Fruit fly (Drosophila melanogaster) whole organism, wandering third instar larva: Measurements from ENCODE around the gene Ac3.

ENCODE experiments used
- Abd-B ChIP-seq: fragments of >200 bp; optimal IDR thresholded peaks from 2 replicates; lab custom pipeline; 2017; ENCODE audit warnings: missing biosample characterization, missing genetic modification characterization
- CG32264 ChIP-seq: fragments of 200-800 bp; sonication (Bioruptor generic); optimal IDR thresholded peaks from 2 replicates; lab custom pipeline; 2016; ENCODE audit warnings: missing biosample characterization, missing genetic modification characterization
- CG9705 ChIP-seq: fragments of 200-800 bp; sonication (Bioruptor generic); optimal IDR thresholded peaks from 2 replicates; lab custom pipeline; 2018; ENCODE audit warnings: missing biosample characterization, mild to moderate bottlenecking, missing genetic modification characterization
- CrebA ChIP-seq: fragments of 200-800 bp; sonication (Bioruptor generic); optimal IDR thresholded peaks from 2 replicates; lab custom pipeline; 2016; ENCODE audit warnings: missing biosample characterization, mild to moderate bottlenecking, missing genetic modification characterization, borderline replicate concordance
- Dfd ChIP-seq: fragments of >200 bp; optimal IDR thresholded peaks from 2 replicates; lab custom pipeline; 2017; ENCODE audit warnings: missing biosample characterization, missing genetic modification characterization
- Dif ChIP-seq: fragments of 200-275, 200-300 bp; sonication (Bioruptor generic); optimal IDR thresholded peaks from 2 replicates; lab custom pipeline; 2018; ENCODE audit warnings: missing biosample characterization, missing genetic modification characterization; ENCODE audit not compliant: partially characterized antibody
- GATAd ChIP-seq: sonication (Bioruptor generic); optimal IDR thresholded peaks from 2 replicates; lab custom pipeline; 2016; ENCODE audit warnings: missing biosample characterization, missing genetic modification characterization
- HLH106 ChIP-seq: fragments of 200-800 bp; optimal IDR thresholded peaks from 3 replicates; lab custom pipeline; 2019; ENCODE audit warnings: missing biosample characterization, mild to moderate bottlenecking, missing genetic modification characterization, moderate library complexity
- Hnf4 ChIP-seq: fragments of 200-800 bp; sonication (Bioruptor generic); optimal IDR thresholded peaks from 2 replicates; lab custom pipeline; 2016; ENCODE audit warnings: missing biosample characterization, mild to moderate bottlenecking, missing genetic modification characterization
- Hr83 ChIP-seq: fragments of 200-300 bp; sonication (Bioruptor generic); optimal IDR thresholded peaks from 2 replicates; lab custom pipeline; 2016; ENCODE audit warnings: missing biosample characterization, mild to moderate bottlenecking, missing genetic modification characterization, moderate library complexity; ENCODE audit not compliant: poor library complexity, severe bottlenecking
- Jra ChIP-seq: sonication (Bioruptor generic); optimal IDR thresholded peaks from 2 replicates; lab custom pipeline; 2016; ENCODE audit warnings: missing biosample characterization, missing genetic modification characterization
- Mio ChIP-seq: sonication (Bioruptor generic); optimal IDR thresholded peaks from 2 replicates; lab custom pipeline; 2016; ENCODE audit warnings: missing biosample characterization, missing genetic modification characterization
- Myc ChIP-seq: fragments of >200 bp; optimal IDR thresholded peaks from 2 replicates; lab custom pipeline; 2017
- OdsH ChIP-seq: fragments of 200-800 bp; sonication (Bioruptor generic); optimal IDR thresholded peaks from 2 replicates; lab custom pipeline; 2016; ENCODE audit warnings: missing biosample characterization, mild to moderate bottlenecking, missing genetic modification characterization
- Rel ChIP-seq, 2 experiments: fragments of 200-800 bp; sonication (Bioruptor generic) in 1 of 2; optimal IDR thresholded peaks; 2 replicates in 1 of 2; 3 replicates in 1 of 2; lab custom pipeline; 2016 to 2019; ENCODE audit warnings: mild to moderate bottlenecking in 2 of 2, missing biosample characterization in 2 of 2, missing genetic modification characterization in 2 of 2, moderate library complexity in 1 of 2
- Sp1 ChIP-seq: fragments of 200-800 bp; sonication (Bioruptor generic); optimal IDR thresholded peaks from 3 replicates; lab custom pipeline; 2019; ENCODE audit warnings: missing biosample characterization, mild to moderate bottlenecking, missing genetic modification characterization, moderate library complexity
- Vsx2 ChIP-seq: fragments of 200-300, 225-300 bp; sonication (Bioruptor generic); optimal IDR thresholded peaks from 2 replicates; lab custom pipeline; 2018; ENCODE audit warnings: missing biosample characterization, missing genetic modification characterization; ENCODE audit not compliant: partially characterized antibody
- br ChIP-seq: fragments of 200-800 bp; sonication (Bioruptor generic); optimal IDR thresholded peaks from 2 replicates; lab custom pipeline; 2016; ENCODE audit warnings: missing biosample characterization, missing genetic modification characterization
- brk ChIP-seq: fragments of 200-800 bp; sonication (Bioruptor generic); optimal IDR thresholded peaks from 2 replicates; lab custom pipeline; 2016; ENCODE audit warnings: missing biosample characterization, mild to moderate bottlenecking, missing genetic modification characterization
- dl ChIP-seq, 2 experiments: fragments of 175-275, 200-275 bp in 1 of 2; fragments of 200-275 bp in 1 of 2; sonication (Bioruptor generic); optimal IDR thresholded peaks; lab custom pipeline; 2018; ENCODE audit warnings: mild to moderate bottlenecking in 2 of 2, missing biosample characterization in 2 of 2, missing genetic modification characterization in 2 of 2, moderate library complexity in 2 of 2; ENCODE audit not compliant: partially characterized antibody in 2 of 2, insufficient read depth in 1 of 2
- dmrt93B ChIP-seq: fragments of 200-800 bp; sonication (Bioruptor generic); optimal IDR thresholded peaks from 2 replicates; lab custom pipeline; 2018; ENCODE audit warnings: missing biosample characterization, mild to moderate bottlenecking, missing genetic modification characterization
- dsf ChIP-seq: sonication (Bioruptor generic); optimal IDR thresholded peaks from 2 replicates; lab custom pipeline; 2016; ENCODE audit warnings: missing biosample characterization, missing genetic modification characterization, borderline replicate concordance
- ey ChIP-seq: fragments of 200-800 bp; sonication (Bioruptor generic); optimal IDR thresholded peaks from 2 replicates; lab custom pipeline; 2016; ENCODE audit warnings: missing biosample characterization, missing genetic modification characterization
- foxo ChIP-seq, 2 experiments: fragments of 200-800 bp; sonication (Bioruptor generic); optimal IDR thresholded peaks; 2 replicates in 1 of 2; 3 replicates in 1 of 2; lab custom pipeline; 2016 to 2017; ENCODE audit warnings: missing biosample characterization in 2 of 2, missing genetic modification characterization in 2 of 2
- fru ChIP-seq: fragments of 200-800 bp; sonication (Bioruptor generic); optimal IDR thresholded peaks from 3 replicates; lab custom pipeline; 2016; ENCODE audit warnings: missing biosample characterization, mild to moderate bottlenecking, missing genetic modification characterization
- h ChIP-seq: fragments of 200-800 bp; sonication (Bioruptor generic); optimal IDR thresholded peaks from 3 replicates; lab custom pipeline; 2016; ENCODE audit warnings: missing biosample characterization, mild to moderate bottlenecking, missing genetic modification characterization
- jim ChIP-seq: fragments of 175-275, 200-325 bp; sonication (Bioruptor generic); optimal IDR thresholded peaks from 2 replicates; lab custom pipeline; 2016; ENCODE audit warnings: missing biosample characterization, mild to moderate bottlenecking, missing genetic modification characterization
- lola ChIP-seq: fragments of >200 bp; optimal IDR thresholded peaks from 2 replicates; lab custom pipeline; 2017; ENCODE audit warnings: missing biosample characterization, missing genetic modification characterization
- pan ChIP-seq: fragments of >200 bp; optimal IDR thresholded peaks from 2 replicates; lab custom pipeline; 2017
- psq ChIP-seq: fragments of 200-800 bp; sonication (Bioruptor generic); optimal IDR thresholded peaks from 3 replicates; lab custom pipeline; 2017; ENCODE audit warnings: missing biosample characterization, mild to moderate bottlenecking, missing genetic modification characterization, moderate library complexity
- sv ChIP-seq: fragments of 200-800 bp; sonication (Bioruptor generic); optimal IDR thresholded peaks from 3 replicates; lab custom pipeline; 2016; ENCODE audit warnings: missing biosample characterization, missing genetic modification characterization
- usp ChIP-seq: fragments of >200 bp; optimal IDR thresholded peaks from 2 replicates; lab custom pipeline; 2017; ENCODE audit warnings: missing biosample characterization, missing genetic modification characterization
- woc ChIP-seq: sonication (Bioruptor generic); optimal IDR thresholded peaks from 2 replicates; lab custom pipeline; 2016; ENCODE audit warnings: missing biosample characterization, mild to moderate bottlenecking, missing genetic modification characterization

Gene Ac3

DNA sequence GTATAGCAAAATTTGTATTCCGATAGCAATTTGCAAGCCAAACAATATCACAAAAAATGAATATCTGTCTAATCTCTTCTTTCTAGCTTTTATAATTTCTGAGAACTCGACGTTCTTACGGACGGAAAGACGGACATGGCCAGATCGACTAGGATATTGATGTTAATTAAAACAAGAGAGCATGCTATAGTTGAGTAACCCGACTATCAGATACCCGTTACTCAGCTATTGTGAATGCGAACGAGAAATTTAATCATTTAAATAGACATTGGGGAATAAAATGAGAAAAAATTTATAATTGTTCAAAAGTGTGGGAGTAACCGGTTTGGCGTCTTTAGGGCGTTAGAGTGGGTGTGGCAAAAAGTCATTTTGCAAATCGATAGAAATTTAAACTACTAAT, 11.9 kb upstream of the Ac3 start:
- TF ChIP-seq Abd-B (GFP tag; lab: Kevin White, UChicago) = no peak
- TF ChIP-seq lola = no peak
- no peak for TF ChIP-seq Hnf4 (GFP tag; lab: Kevin White, UChicago)
- no peak for TF ChIP-seq GATAd (GFP tag; lab: Kevin White, UChicago)
- no peak for TF ChIP-seq foxo (GFP tag; optimal IDR thresholded peaks at IDR 0.05; lab: Kevin White, UChicago)
- no peak for TF ChIP-seq HLH106
- no peak for TF ChIP-seq fru (GFP tag; lab: Kevin White, UChicago)
- no peak for TF ChIP-seq Mio (GFP tag; lab: Kevin White, UChicago)
- no peak for TF ChIP-seq dmrt93B (GFP tag; lab: Kevin White, UChicago)
- no peak for TF ChIP-seq h (GFP tag; lab: Kevin White, UChicago)
- no peak for TF ChIP-seq Vsx2 (GFP tag; lab: Kevin White, UChicago)
- TF ChIP-seq psq (GFP tag; lab: Kevin White, UChicago) = no peak
- TF ChIP-seq dsf (GFP tag; lab: Kevin White, UChicago) = no peak
- no peak for TF ChIP-seq pan (lab: Kevin White, UChicago)
- TF ChIP-seq Rel (GFP tag; optimal IDR thresholded peaks at IDR 0.05; lab: Kevin White, UChicago) = no peak
- TF ChIP-seq Rel (tag; optimal IDR thresholded peaks at IDR 0.05; lab: Kevin White, UChicago) = no peak

DNA sequence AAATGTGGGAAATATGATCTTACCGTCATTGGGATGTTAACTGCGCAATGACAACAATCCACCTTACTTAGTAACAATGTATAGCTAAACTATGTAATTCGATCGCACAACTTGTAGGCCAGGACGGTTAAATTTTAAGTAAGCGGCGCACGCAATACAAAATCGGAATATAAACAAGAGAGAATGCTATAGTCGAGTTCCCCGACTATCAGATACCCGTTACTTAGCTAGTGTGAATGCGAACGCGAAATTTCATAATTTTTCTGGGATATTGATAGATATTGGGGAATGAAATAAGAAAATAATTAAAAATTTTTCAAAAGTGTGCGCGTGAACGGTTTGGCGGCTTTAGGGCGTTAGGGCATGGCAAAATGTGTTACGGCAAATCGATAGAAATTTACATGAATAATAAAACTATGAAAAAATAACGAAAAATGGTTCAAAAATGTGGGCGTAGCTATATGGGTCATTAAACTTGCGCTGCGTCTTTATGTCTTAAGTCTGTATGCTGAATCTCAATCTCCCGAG, 10.3 kb upstream of the Ac3 start:
- TF ChIP-seq CG32264 (GFP tag; lab: Kevin White, UChicago) (no peak), pan (lab: Kevin White, UChicago) (no peak), br (GFP tag; lab: Kevin White, UChicago) (no peak), Dif (GFP tag; lab: Kevin White, UChicago) (no peak), usp (GFP tag; lab: Kevin White, UChicago) (no peak), Vsx2 (GFP tag; lab: Kevin White, UChicago) (no peak), CG9705 (no peak), lola (peak; percentile 11), Dfd (GFP tag; lab: Kevin White, UChicago) (peak; percentile 94), Hr83 (GFP tag; lab: Kevin White, UChicago) (no peak), sv (GFP tag; lab: Kevin White, UChicago) (no peak), woc (no peak), GATAd (GFP tag; lab: Kevin White, UChicago) (no peak)

DNA sequence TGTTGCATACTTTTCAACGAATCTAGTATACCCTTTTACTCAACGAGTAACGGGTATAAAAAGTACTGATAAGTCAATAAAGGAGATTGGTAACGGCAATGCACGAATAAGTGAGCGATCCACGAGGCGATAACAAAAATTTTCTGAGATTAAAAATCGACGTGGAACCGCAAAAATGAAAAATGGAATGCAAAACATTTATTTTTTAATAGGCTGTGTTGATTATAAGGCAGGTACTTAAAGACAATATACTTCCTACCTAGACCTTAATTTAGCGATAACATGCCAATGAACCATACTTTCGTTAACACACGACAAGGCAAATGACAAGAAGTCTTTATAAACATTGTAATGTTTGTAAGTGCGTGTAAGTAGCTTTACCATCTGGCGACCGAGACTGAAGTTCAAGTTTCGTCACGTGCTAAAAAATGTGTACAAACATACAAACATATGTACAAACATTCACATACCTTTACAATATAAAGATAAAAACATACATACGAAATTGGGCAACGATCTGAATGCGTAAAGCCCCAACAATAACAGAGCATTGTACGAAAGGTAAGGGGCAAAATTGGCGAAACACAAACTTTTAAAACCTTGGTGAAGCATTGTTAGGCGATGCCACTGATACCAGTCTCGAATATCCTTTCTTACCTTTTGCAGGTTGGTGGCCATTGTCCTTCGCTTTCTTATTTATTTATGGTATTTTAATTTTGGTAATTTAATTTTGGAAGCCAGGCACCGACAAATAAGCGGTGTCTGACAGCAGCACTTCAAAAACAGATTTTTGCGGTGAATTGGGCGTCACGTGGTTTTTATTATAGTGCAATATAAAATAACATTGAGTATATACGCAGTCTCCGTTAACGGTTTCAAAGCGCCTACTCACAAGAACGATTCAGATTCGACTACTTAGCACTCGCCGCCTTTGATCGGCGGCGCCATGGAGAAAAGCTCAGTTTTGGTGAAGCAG, 9.4 kb upstream of the Ac3 start:
- TF ChIP-seq Rel (GFP tag; optimal IDR thresholded peaks at IDR 0.05; lab: Kevin White, UChicago) = no peak
- TF ChIP-seq Rel (tag; optimal IDR thresholded peaks at IDR 0.05; lab: Kevin White, UChicago) = peak; percentile 19
- peak; percentile 41 for TF ChIP-seq brk (GFP tag; lab: Kevin White, UChicago)
- no peak for TF ChIP-seq Abd-B (GFP tag; lab: Kevin White, UChicago)
- TF ChIP-seq h (GFP tag; lab: Kevin White, UChicago) = peak; percentile 58
- TF ChIP-seq CrebA = peak; percentile 26
- TF ChIP-seq br (GFP tag; lab: Kevin White, UChicago) = peak; percentile 5
- TF ChIP-seq, all 38 proteins: peak for 5

DNA sequence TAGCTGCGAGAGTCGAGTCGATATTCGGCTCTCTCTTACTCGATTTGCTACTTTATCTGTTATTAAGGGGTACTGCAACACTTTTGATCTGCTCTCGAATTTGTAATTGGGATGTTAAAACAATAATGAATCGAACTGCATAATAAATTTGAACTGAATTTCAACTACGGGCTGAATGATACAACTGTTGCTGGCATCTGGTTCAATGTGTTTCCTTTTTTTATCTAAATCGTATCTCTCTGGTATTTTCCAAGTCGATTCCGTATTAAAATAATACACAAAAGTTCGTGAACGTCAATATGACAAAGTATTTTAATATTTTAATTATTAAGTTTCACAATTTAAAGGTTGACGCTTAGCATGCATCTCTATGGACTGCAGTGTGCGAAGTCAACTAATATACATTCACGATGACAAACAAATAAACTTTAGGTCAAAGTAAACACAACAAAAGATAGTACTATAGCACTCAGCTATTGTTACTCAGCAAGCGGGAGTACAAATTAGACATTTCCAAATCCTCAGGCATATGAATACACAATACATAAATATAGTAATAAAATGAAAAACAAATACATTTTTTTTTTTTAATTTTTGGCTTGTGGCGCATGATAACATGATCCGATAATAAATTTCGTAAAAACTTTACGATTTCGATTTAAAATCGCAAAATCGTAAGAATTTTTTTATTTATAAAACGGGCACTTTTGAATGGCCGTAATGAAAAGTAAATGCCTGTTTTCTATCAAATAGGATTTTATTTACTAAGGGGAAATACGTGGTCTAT, 8.5 kb upstream of the Ac3 start, which contains the start of gene CG2201:
Gene CG2201, minus strand, starts transcription at position 396 of the 787 bp plus-strand sequence.
- TF ChIP-seq OdsH (GFP tag; lab: Kevin White, UChicago) = peak; percentile 46
- TF ChIP-seq pan (lab: Kevin White, UChicago) = no peak
- TF ChIP-seq Abd-B (GFP tag; lab: Kevin White, UChicago) = no peak
- TF ChIP-seq Hnf4 (GFP tag; lab: Kevin White, UChicago) = no peak
- TF ChIP-seq Vsx2 (GFP tag; lab: Kevin White, UChicago) = peak; percentile 12
- no peak for TF ChIP-seq sv (GFP tag; lab: Kevin White, UChicago)
- TF ChIP-seq Dfd (GFP tag; lab: Kevin White, UChicago) = peak; percentile 24
- no peak for TF ChIP-seq jim (GFP tag; lab: Kevin White, UChicago)
- peak; percentile 51 for TF ChIP-seq HLH106
- TF ChIP-seq lola = no peak
- no peak for TF ChIP-seq dsf (GFP tag; lab: Kevin White, UChicago)
- no peak for TF ChIP-seq Myc (lab: Kevin White, UChicago)
- peak; percentile 8 for TF ChIP-seq h (GFP tag; lab: Kevin White, UChicago)
- no peak for TF ChIP-seq woc
- TF ChIP-seq foxo (GFP tag; optimal IDR thresholded peaks at IDR 0.05; lab: Kevin White, UChicago) = peak; percentile 15 to 49
- no peak for TF ChIP-seq usp (GFP tag; lab: Kevin White, UChicago)
- TF ChIP-seq brk (GFP tag; lab: Kevin White, UChicago) = no peak
- TF ChIP-seq Hr83 (GFP tag; lab: Kevin White, UChicago) = no peak
- TF ChIP-seq Sp1 = peak; percentile 21
- no peak for TF ChIP-seq CrebA
- TF ChIP-seq ey (GFP tag; lab: Kevin White, UChicago) = peak; percentile 37
- TF ChIP-seq br (GFP tag; lab: Kevin White, UChicago) = peak; percentile 24
- no peak for TF ChIP-seq dl (GFP tag; optimal IDR thresholded peaks at IDR 0.05; lab: Kevin White, UChicago; ENCODE audit: insufficient read depth in 1 of 2, partially characterized antibody in 2 of 2)
- peak; percentile 8 for TF ChIP-seq psq (GFP tag; lab: Kevin White, UChicago)
- TF ChIP-seq CG9705 = no peak
- no peak for TF ChIP-seq Jra (GFP tag; lab: Kevin White, UChicago)
- no peak for TF ChIP-seq Mio (GFP tag; lab: Kevin White, UChicago)
- peak; percentile 35 for TF ChIP-seq dmrt93B (GFP tag; lab: Kevin White, UChicago)
- TF ChIP-seq GATAd (GFP tag; lab: Kevin White, UChicago) = no peak
